Worm (Caenorhabditis elegans) whole organism, midembryonic: ENCODE results near the gene T01B11.1.

ENCODE experiments used
- flt-1 ChIP-seq: fragments of 200-800 bp; sonication (Bioruptor generic); IDR thresholded peaks from 2 replicates; pipeline ENCODE4 v1.3.6; 2022; ENCODE audit warnings: missing genetic modification characterization, missing compliant biosample characterization
- ref-1 ChIP-seq: fragments of 200-800 bp; sonication (Bioruptor generic); conservative IDR thresholded peaks from 2 replicates; pipeline ENCODE4 v1.3.6; 2022; ENCODE audit warnings: missing genetic modification reagents, missing genetic modification characterization, missing compliant biosample characterization

ce11 chrIV:8464187-8464586, 17.2 kb downstream of the T01B11.1 start:
- TF ChIP-seq flt-1 = no peak
- TF ChIP-seq ref-1 (GFP tag; lab: Robert Waterston, UW) = no peak
